Fruit fly (Drosophila melanogaster) whole organism, embryonic: ENCODE results near the gene Dh31.

ENCODE experiments used
- ATbp ChIP-seq: fragments of 200-800 bp; sonication (Bioruptor generic); optimal IDR thresholded peaks from 2 replicates; lab custom pipeline; 2017; ENCODE audit warnings: missing biosample characterization, mild to moderate bottlenecking, missing genetic modification characterization, missing genetic modification reagents
- Adf1 ChIP-seq: fragments of 200-800 bp; sonication (Bioruptor generic); IDR thresholded peaks from 2 replicates; pipeline ENCODE4 v1.3.6; 2022; ENCODE audit warnings: missing biosample characterization, missing genetic modification characterization
- Awh ChIP-seq: fragments of 200-800 bp; sonication (Bioruptor generic); IDR thresholded peaks from 2 replicates; pipeline ENCODE4, ENCODE4 v1.3.6; 2022; ENCODE audit warnings: missing biosample characterization, missing genetic modification characterization
- Blimp-1 ChIP-seq: fragments of 200-800 bp; sonication (Bioruptor generic); optimal IDR thresholded peaks from 3 replicates; lab custom pipeline; 2018; ENCODE audit warnings: missing biosample characterization, missing genetic modification characterization, mild to moderate bottlenecking, moderate library complexity, missing genetic modification reagents
- BtbVII ChIP-seq: fragments of 200-800 bp; sonication (Bioruptor generic); optimal IDR thresholded peaks from 3 replicates; lab custom pipeline; 2017; ENCODE audit warnings: missing biosample characterization, mild to moderate bottlenecking, missing genetic modification characterization
- CG1024 ChIP-seq: fragments of 200-800 bp; sonication (Bioruptor generic); IDR thresholded peaks from 2 replicates; pipeline ENCODE4 v1.3.6; 2022; ENCODE audit warnings: missing biosample characterization, missing genetic modification characterization
- CG10267 ChIP-seq: fragments of 200-800 bp; sonication (Bioruptor generic); optimal IDR thresholded peaks from 2 replicates; lab custom pipeline; 2018; ENCODE audit warnings: missing biosample characterization, mild to moderate bottlenecking, missing genetic modification characterization, moderate library complexity
- CG10462 ChIP-seq: fragments of 200-800 bp; sonication (Bioruptor generic); optimal IDR thresholded peaks from 2 replicates; lab custom pipeline; 2016; ENCODE audit warnings: missing biosample characterization, missing genetic modification characterization
- CG11398 ChIP-seq: fragments of 200-800 bp; sonication (Bioruptor generic); optimal IDR thresholded peaks from 2 replicates; lab custom pipeline; 2016; ENCODE audit warnings: missing biosample characterization, missing genetic modification characterization
- CG12299 ChIP-seq: fragments of 200-800 bp; sonication (Bioruptor generic); optimal IDR thresholded peaks from 2 replicates; lab custom pipeline; 2018; ENCODE audit warnings: missing biosample characterization, mild to moderate bottlenecking, missing genetic modification characterization
- CG1603 ChIP-seq: fragments of 200-800 bp; sonication (Bioruptor generic); optimal IDR thresholded peaks from 2 replicates; lab custom pipeline; 2019; ENCODE audit warnings: missing biosample characterization, mild to moderate bottlenecking, missing genetic modification characterization, moderate library complexity
- CG16815 ChIP-seq: fragments of 200-800 bp; sonication (Bioruptor generic); optimal IDR thresholded peaks from 3 replicates; lab custom pipeline; 2017; ENCODE audit warnings: missing biosample characterization, mild to moderate bottlenecking, missing genetic modification characterization
- CG16863 ChIP-seq: fragments of 200-800 bp; sonication (Bioruptor generic); optimal IDR thresholded peaks from 3 replicates; lab custom pipeline; 2016; ENCODE audit warnings: missing biosample characterization, missing genetic modification characterization
- CG30403 ChIP-seq: fragments of 200-800 bp; sonication (Bioruptor generic); optimal IDR thresholded peaks from 3 replicates; lab custom pipeline; 2016; ENCODE audit warnings: missing biosample characterization, missing genetic modification characterization
- CG34376 ChIP-seq: fragments of 200-800 bp; sonication (Bioruptor generic); optimal IDR thresholded peaks from 2 replicates; lab custom pipeline; 2018; ENCODE audit warnings: missing biosample characterization, mild to moderate bottlenecking, missing genetic modification characterization
- CG9437 ChIP-seq: fragments of 200-800 bp; sonication (Bioruptor generic); optimal IDR thresholded peaks from 2 replicates; lab custom pipeline; 2018; ENCODE audit warnings: missing biosample characterization, mild to moderate bottlenecking, missing genetic modification characterization
- Dfd ChIP-seq, 2 experiments: fragments of >200 bp; optimal IDR thresholded peaks; 2 replicates each; lab custom pipeline; 2017; ENCODE audit warnings: missing biosample characterization in 2 of 2, missing genetic modification characterization in 2 of 2
- ERR ChIP-seq: fragments of 200-800 bp; sonication (Bioruptor generic); optimal IDR thresholded peaks from 2 replicates; lab custom pipeline; 2016; ENCODE audit warnings: missing biosample characterization, missing genetic modification characterization
- GATAe ChIP-seq: fragments of 200-800 bp; sonication (Bioruptor generic); conservative IDR thresholded peaks from 2 replicates; pipeline ENCODE4 v1.3.6; 2022; ENCODE audit warnings: missing biosample characterization, missing genetic modification characterization
- Lim3 ChIP-seq: fragments of 200-800 bp; sonication (Bioruptor generic); IDR thresholded peaks from 2 replicates; pipeline ENCODE4 v1.3.6; 2022; ENCODE audit warnings: missing biosample characterization, missing genetic modification characterization
- PHDP ChIP-seq: fragments of 200-800 bp; sonication (Bioruptor generic); optimal IDR thresholded peaks from 3 replicates; lab custom pipeline; 2018; ENCODE audit warnings: missing biosample characterization, mild to moderate bottlenecking, missing genetic modification characterization, moderate library complexity
- Rfx ChIP-seq: fragments of 200-800 bp; sonication (Bioruptor generic); IDR thresholded peaks from 2 replicates; pipeline ENCODE4 v1.3.6; 2022; ENCODE audit warnings: missing biosample characterization, missing genetic modification characterization
- Scr ChIP-seq: fragments of 200-800 bp; sonication (Bioruptor generic); IDR thresholded peaks from 2 replicates; pipeline ENCODE4 v1.3.6; 2022; ENCODE audit warnings: missing biosample characterization, missing genetic modification characterization; ENCODE audit not compliant: partially characterized antibody
- Spps ChIP-seq: fragments of 200-800 bp; sonication (Bioruptor generic); optimal IDR thresholded peaks from 2 replicates; lab custom pipeline; 2018; ENCODE audit warnings: missing biosample characterization, mild to moderate bottlenecking, missing genetic modification characterization
- Xbp1 ChIP-seq: fragments of 200-800 bp; sonication (Bioruptor generic); optimal IDR thresholded peaks from 3 replicates; lab custom pipeline; 2016; ENCODE audit warnings: missing biosample characterization, mild to moderate bottlenecking, missing genetic modification characterization
- ab ChIP-seq: fragments of 200-800 bp; sonication (Bioruptor generic); optimal IDR thresholded peaks from 2 replicates; lab custom pipeline; 2016; ENCODE audit warnings: missing biosample characterization, missing genetic modification characterization
- ac ChIP-seq: fragments of 200-800 bp; sonication (Bioruptor generic); optimal IDR thresholded peaks from 3 replicates; lab custom pipeline; 2017; ENCODE audit warnings: missing biosample characterization, mild to moderate bottlenecking, missing genetic modification characterization
- amos ChIP-seq: fragments of 200-800 bp; sonication (Bioruptor generic); IDR thresholded peaks from 2 replicates; pipeline ENCODE4 v1.3.6; 2022; ENCODE audit warnings: missing biosample characterization, missing genetic modification characterization; ENCODE audit not compliant: partially characterized antibody
- ara ChIP-seq: fragments of 200-800 bp; sonication (Bioruptor generic); IDR thresholded peaks from 2 replicates; pipeline ENCODE4 v1.3.6; 2022; ENCODE audit warnings: missing biosample characterization, missing genetic modification characterization
- chn ChIP-seq: fragments of 200-800 bp; sonication (Bioruptor generic); optimal IDR thresholded peaks from 2 replicates; lab custom pipeline; 2016; ENCODE audit warnings: missing biosample characterization, missing genetic modification characterization
- dan ChIP-seq: fragments of 200-800 bp; sonication (Bioruptor generic); IDR thresholded peaks from 2 replicates; pipeline ENCODE4 v1.3.6; 2022; ENCODE audit warnings: missing biosample characterization, missing genetic modification characterization
- emc ChIP-seq: fragments of 200-800 bp; sonication (Bioruptor generic); optimal IDR thresholded peaks from 2 replicates; lab custom pipeline; 2016; ENCODE audit warnings: missing biosample characterization, missing genetic modification characterization
- ems ChIP-seq: fragments of 200-800 bp; sonication (Bioruptor generic); optimal IDR thresholded peaks from 3 replicates; lab custom pipeline; 2016; ENCODE audit warnings: missing biosample characterization, missing genetic modification characterization
- fu2 ChIP-seq: fragments of 200-800 bp; sonication (Bioruptor generic); optimal IDR thresholded peaks from 2 replicates; lab custom pipeline; 2016; ENCODE audit warnings: missing biosample characterization, missing genetic modification characterization
- grn ChIP-seq: fragments of 200-800 bp; sonication (Bioruptor generic); optimal IDR thresholded peaks from 3 replicates; lab custom pipeline; 2017; ENCODE audit warnings: missing biosample characterization, missing genetic modification characterization
- knrl ChIP-seq: fragments of 200-800 bp; sonication (Bioruptor generic); IDR thresholded peaks from 3 replicates; pipeline ENCODE4 v1.3.6; 2022; ENCODE audit warnings: missing biosample characterization, missing genetic modification characterization; ENCODE audit not compliant: partially characterized antibody
- lbe ChIP-seq: fragments of 200-800 bp; sonication (Bioruptor generic); optimal IDR thresholded peaks from 2 replicates; lab custom pipeline; 2016; ENCODE audit warnings: missing biosample characterization, mild to moderate bottlenecking, missing genetic modification characterization
- oc ChIP-seq: fragments of 200-800 bp; sonication (Bioruptor generic); optimal IDR thresholded peaks from 2 replicates; lab custom pipeline; 2018; ENCODE audit warnings: missing biosample characterization, mild to moderate bottlenecking, missing genetic modification characterization, moderate library complexity
- p53 ChIP-seq: fragments of 200-800 bp; sonication (Bioruptor generic); optimal IDR thresholded peaks from 2 replicates; lab custom pipeline; 2016; ENCODE audit warnings: missing biosample characterization, missing genetic modification characterization
- repo ChIP-seq: fragments of 200-800 bp; sonication (Bioruptor generic); optimal IDR thresholded peaks from 2 replicates; lab custom pipeline; 2016; ENCODE audit warnings: missing biosample characterization, missing genetic modification characterization
- sima ChIP-seq: fragments of 200-800 bp; sonication (Bioruptor generic); optimal IDR thresholded peaks from 2 replicates; lab custom pipeline; 2016; ENCODE audit warnings: missing biosample characterization, missing genetic modification characterization
- sqz ChIP-seq: fragments of 200-800 bp; sonication (Bioruptor generic); optimal IDR thresholded peaks from 3 replicates; lab custom pipeline; 2018; ENCODE audit warnings: missing biosample characterization, mild to moderate bottlenecking, missing genetic modification characterization
- tna ChIP-seq: fragments of 200-800 bp; sonication (Bioruptor generic); IDR thresholded peaks from 2 replicates; pipeline ENCODE4 v1.3.6; 2022; ENCODE audit warnings: missing biosample characterization, missing genetic modification characterization; ENCODE audit not compliant: partially characterized antibody
- ttk ChIP-seq: fragments of 200-800 bp; sonication (Bioruptor generic); IDR thresholded peaks from 2 replicates; pipeline ENCODE4 v2.1.2; 2022; ENCODE audit warnings: missing biosample characterization, missing genetic modification characterization
- tup ChIP-seq: fragments of 200-800 bp; sonication (Bioruptor generic); optimal IDR thresholded peaks from 2 replicates; lab custom pipeline; 2016; ENCODE audit warnings: missing biosample characterization, mild to moderate bottlenecking, missing genetic modification characterization, moderate library complexity
- twi ChIP-seq: fragments of 200-800 bp; optimal IDR thresholded peaks from 2 replicates; lab custom pipeline; 2019; ENCODE audit warnings: missing biosample characterization, mild to moderate bottlenecking, missing genetic modification characterization, moderate library complexity
- vfl ChIP-seq: fragments of 200-800 bp; sonication (Bioruptor generic); optimal IDR thresholded peaks from 2 replicates; lab custom pipeline; 2016; ENCODE audit warnings: missing biosample characterization, missing genetic modification characterization
- vvl ChIP-seq: fragments of 200-800 bp; sonication (Bioruptor generic); IDR thresholded peaks from 2 replicates; pipeline ENCODE4 v1.3.6; 2022; ENCODE audit warnings: missing biosample characterization, missing genetic modification characterization

The Dh31 gene

dm6 chr2L:8463144-8464106 is 43.2 kb downstream of the Dh31 start, which contains the start of gene Agpat2 (continued):
- peak; percentile 88 for TF ChIP-seq PHDP (tag; lab: Kevin White, UChicago)
- peak; percentile 88 for TF ChIP-seq vvl (GFP tag; lab: Robert Waterston, UW)
- TF ChIP-seq emc (GFP tag; lab: Kevin White, UChicago): peak; percentile 44
- TF ChIP-seq BtbVII (GFP tag; lab: Kevin White, UChicago): peak; percentile 82
- peak; percentile 59 for TF ChIP-seq CG10462 (GFP tag; lab: Kevin White, UChicago)
- TF ChIP-seq tna (GFP tag; lab: Robert Waterston, UW): no peak
- TF ChIP-seq p53 (GFP tag; lab: Kevin White, UChicago): peak; percentile 39
- TF ChIP-seq CG16815: peak; percentile 69
- peak; percentile 59 for TF ChIP-seq repo (GFP tag; lab: Kevin White, UChicago)
- peak; percentile 67 for TF ChIP-seq ttk (GFP tag; lab: Robert Waterston, UW)
- TF ChIP-seq tup (GFP tag; lab: Kevin White, UChicago): peak; percentile 71
- peak; percentile 74 for TF ChIP-seq ERR
- TF ChIP-seq CG30403: peak; percentile 90
- TF ChIP-seq dan (GFP tag; lab: Robert Waterston, UW): no peak
- TF ChIP-seq GATAe (GFP tag; lab: Robert Waterston, UW): 0 out of 2 replicates have a peak, but pooled peaks have one; percentile 11
- peak; percentile 31 for TF ChIP-seq ab (GFP tag; lab: Kevin White, UChicago)
- TF ChIP-seq grn (GFP tag; lab: Kevin White, UChicago): no peak
- peak; percentile 54 for TF ChIP-seq ac (GFP tag; lab: Kevin White, UChicago)
- peak; percentile 5; the same call in 1 of the 2 replicates for TF ChIP-seq amos
- peak; percentile 80 for TF ChIP-seq CG16863 (GFP tag; lab: Kevin White, UChicago)
- peak; percentile 62 for TF ChIP-seq CG34376 (GFP tag; lab: Kevin White, UChicago)
- TF ChIP-seq CG11398 (GFP tag; lab: Kevin White, UChicago): peak; percentile 49
- peak; percentile 67 for TF ChIP-seq vfl
- TF ChIP-seq sima (GFP tag; lab: Kevin White, UChicago): peak; percentile 22
- TF ChIP-seq chn: peak; percentile 77
- peak; percentile 80 for TF ChIP-seq CG10267 (tag; lab: Kevin White, UChicago)
- TF ChIP-seq CG1603 (tag; lab: Kevin White, UChicago): peak; percentile 76
- TF ChIP-seq Spps (tag; lab: Kevin White, UChicago): peak; percentile 74
- TF ChIP-seq knrl (GFP tag; lab: Robert Waterston, UW): no peak
- TF ChIP-seq Xbp1 (GFP tag; lab: Kevin White, UChicago): peak; percentile 89
- no peak for TF ChIP-seq Lim3
- TF ChIP-seq Rfx: peak; percentile 72
- peak; percentile 53 for TF ChIP-seq lbe
- TF ChIP-seq CG12299 (tag; lab: Kevin White, UChicago): peak; percentile 81
- TF ChIP-seq Dfd (GFP tag; optimal IDR thresholded peaks at IDR 0.05; lab: Kevin White, UChicago): no peak
- peak; percentile 72 for TF ChIP-seq fu2
- TF ChIP-seq ems (GFP tag; lab: Kevin White, UChicago): peak; percentile 82
- TF ChIP-seq Adf1 (GFP tag; lab: Robert Waterston, UW): peak; percentile 20; the same call in 1 of the 2 replicates
- TF ChIP-seq Blimp-1 (GFP tag; lab: Kevin White, UChicago): peak; percentile 86
- TF ChIP-seq ATbp (GFP tag; lab: Kevin White, UChicago): peak; percentile 82
- no peak for TF ChIP-seq Scr (GFP tag; lab: Robert Waterston, UW)
- TF ChIP-seq oc: peak; percentile 86
- TF ChIP-seq ara: peak; percentile 75
- peak; percentile 64 for TF ChIP-seq sqz
- peak; percentile 61 for TF ChIP-seq CG9437 (GFP tag; lab: Kevin White, UChicago)
- TF ChIP-seq twi: peak; percentile 51
- peak; percentile 51; the same call in 1 of the 2 replicates for TF ChIP-seq CG1024 (GFP tag; lab: Robert Waterston, UW)
- peak; percentile 51; the same call in 1 of the 2 replicates for TF ChIP-seq Awh (GFP tag; lab: Robert Waterston, UW)
